Fruit fly (Drosophila melanogaster) whole organism, adult: ENCODE data around the gene RpS27A.

ENCODE experiments used
- CG11617 ChIP-seq: fragments of 200-800 bp; sonication (Bioruptor generic); optimal IDR thresholded peaks from 2 replicates; lab custom pipeline; 2017; ENCODE audit warnings: mild to moderate bottlenecking, missing biosample characterization, missing genetic modification reagents, missing genetic modification characterization
- CG12768 ChIP-seq: fragments of 200-800 bp; sonication (Bioruptor generic); optimal IDR thresholded peaks from 2 replicates; lab custom pipeline; 2017; ENCODE audit warnings: missing biosample characterization, missing genetic modification characterization, mild to moderate bottlenecking, moderate library complexity, missing genetic modification reagents
- CG1620 ChIP-seq: fragments of 200-800 bp; sonication (Bioruptor generic); optimal IDR thresholded peaks from 2 replicates; lab custom pipeline; 2016; ENCODE audit warnings: missing biosample characterization, missing genetic modification characterization
- CG33017 ChIP-seq: fragments of 200-800 bp; sonication (Bioruptor generic); optimal IDR thresholded peaks from 2 replicates; lab custom pipeline; 2018; ENCODE audit warnings: missing biosample characterization, mild to moderate bottlenecking, missing genetic modification characterization, moderate library complexity
- CG5204 ChIP-seq: fragments of 200-800 bp; sonication (Bioruptor generic); optimal IDR thresholded peaks from 2 replicates; lab custom pipeline; 2016; ENCODE audit warnings: missing biosample characterization, missing genetic modification characterization
- CG7045 ChIP-seq: fragments of 200-800 bp; sonication (Bioruptor generic); optimal IDR thresholded peaks from 2 replicates; lab custom pipeline; 2017; ENCODE audit warnings: missing biosample characterization, mild to moderate bottlenecking, missing genetic modification characterization
- Clk ChIP-seq: fragments of 200-800 bp; sonication (Bioruptor generic); optimal IDR thresholded peaks from 2 replicates; lab custom pipeline; 2017; ENCODE audit warnings: missing biosample characterization, missing genetic modification characterization
- Crg-1 ChIP-seq: fragments of 200-800 bp; sonication (Bioruptor generic); optimal IDR thresholded peaks from 2 replicates; lab custom pipeline; 2016; ENCODE audit warnings: missing biosample characterization, missing genetic modification characterization
- bab1 ChIP-seq: fragments of 200-800 bp; sonication (Bioruptor generic); optimal IDR thresholded peaks from 3 replicates; lab custom pipeline; 2019; ENCODE audit warnings: missing biosample characterization, mild to moderate bottlenecking, missing genetic modification characterization, moderate library complexity
- cnc ChIP-seq, 2 experiments: fragments of >200 bp; optimal IDR thresholded peaks; 2 replicates each; lab custom pipeline; 2017
- kay ChIP-seq: fragments of 200-800 bp; sonication (Bioruptor generic); peaks from one replicate; lab custom pipeline; 2016; ENCODE audit warnings: missing biosample characterization, missing genetic modification characterization, borderline replicate concordance
- ovo ChIP-seq: fragments of 200-800 bp; sonication (Bioruptor generic); optimal IDR thresholded peaks from 2 replicates; lab custom pipeline; 2016; ENCODE audit warnings: missing biosample characterization, missing genetic modification characterization

DNA sequence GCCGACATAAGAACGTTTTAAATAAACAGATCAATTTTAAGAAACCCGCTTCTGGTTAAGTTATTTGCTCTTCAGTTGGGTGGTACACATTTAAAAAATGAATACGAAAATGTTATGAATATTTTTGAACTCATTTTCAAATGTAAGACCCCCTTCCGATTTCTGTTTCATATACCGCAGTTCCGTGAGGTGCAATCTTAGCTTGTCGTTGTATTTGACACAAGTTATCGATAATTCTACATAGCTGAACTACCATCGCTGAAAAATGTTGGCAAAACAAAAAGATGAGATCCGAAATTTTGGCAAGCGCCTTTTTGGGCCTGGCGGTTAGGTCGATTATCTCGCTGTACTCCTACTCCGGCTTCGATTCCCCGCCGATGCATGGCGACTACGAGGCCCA is 28.3 kb upstream of the RpS27A start, which contains the start of gene gny:
- TF ChIP-seq CG7045 (no peak), Clk (GFP tag; lab: Kevin White, UChicago) (no peak), CG1620 (no peak), cnc (optimal IDR thresholded peaks at IDR 0.05; lab: Kevin White, UChicago) (no peak), bab1 (GFP tag; lab: Kevin White, UChicago) (peak; percentile 15), CG11617 (no peak), CG12768 (GFP tag; lab: Kevin White, UChicago) (no peak), ovo (GFP tag; lab: Kevin White, UChicago) (no peak), CG33017 (tag; lab: Kevin White, UChicago) (no peak), CG5204 (GFP tag; lab: Kevin White, UChicago) (no peak), Crg-1 (GFP tag; lab: Kevin White, UChicago) (no peak), kay (GFP tag; lab: Kevin White, UChicago) (no peak)
